Worm (Caenorhabditis elegans) whole organism, midembryonic: ENCODE data around the gene F36D4.6.

Experiments
- T22C8.4 ChIP-seq: fragments of 200-800 bp; sonication (Bioruptor generic); IDR thresholded peaks from 2 replicates; pipeline ENCODE4 v1.3.6; 2022; ENCODE audit warnings: missing genetic modification characterization, missing compliant biosample characterization
- klf-2 ChIP-seq: fragments of 200-800 bp; sonication (Bioruptor generic); conservative IDR thresholded peaks from 2 replicates; pipeline ENCODE4 v1.3.6; 2022; ENCODE audit warnings: missing genetic modification reagents, missing genetic modification characterization, missing compliant biosample characterization
- ref-1 ChIP-seq: fragments of 200-800 bp; sonication (Bioruptor generic); conservative IDR thresholded peaks from 2 replicates; pipeline ENCODE4 v1.3.6; 2022; ENCODE audit warnings: missing genetic modification reagents, missing genetic modification characterization, missing compliant biosample characterization
- tab-1 ChIP-seq: fragments of 200-800 bp; sonication (Bioruptor generic); IDR thresholded peaks from 2 replicates; pipeline ENCODE4 v1.3.6; 2022; ENCODE audit warnings: missing genetic modification characterization, missing compliant biosample characterization

- TF ChIP-seq klf-2 (GFP tag; lab: Robert Waterston, UW) (no peak), tab-1 (GFP tag; lab: Robert Waterston, UW) (no peak), ref-1 (GFP tag; lab: Robert Waterston, UW) (no peak), T22C8.4 (GFP tag; lab: Robert Waterston, UW) (no peak)
These were observed 35.6 kb upstream of the F36D4.6 start, which contains the start of gene F07D3.3 for ce11 chrV:9462605-9463004.
